Fruit fly (Drosophila melanogaster) whole organism, embryonic: ENCODE data around the gene CG43052.

Experiments used
- Blimp-1 ChIP-seq: fragments of 200-800 bp; sonication (Bioruptor generic); optimal IDR thresholded peaks from 3 replicates; lab custom pipeline; 2018; ENCODE audit warnings: missing biosample characterization, missing genetic modification characterization, mild to moderate bottlenecking, moderate library complexity, missing genetic modification reagents
- CG15514 ChIP-seq: fragments of 200-800 bp; sonication (Bioruptor generic); optimal IDR thresholded peaks from 3 replicates; lab custom pipeline; 2017; ENCODE audit warnings: missing biosample characterization, missing genetic modification characterization, mild to moderate bottlenecking, moderate library complexity, missing genetic modification reagents
- CG6813 ChIP-seq: fragments of 200-800 bp; sonication (Bioruptor generic); optimal IDR thresholded peaks from 2 replicates; lab custom pipeline; 2017; ENCODE audit warnings: missing biosample characterization, missing genetic modification characterization, mild to moderate bottlenecking, moderate library complexity, missing genetic modification reagents
- Hr39 ChIP-seq: fragments of >200 bp; optimal IDR thresholded peaks from 2 replicates; lab custom pipeline; 2017
- fd64A ChIP-seq: fragments of 200-800 bp; sonication (Bioruptor generic); optimal IDR thresholded peaks from 3 replicates; lab custom pipeline; 2018; ENCODE audit warnings: missing biosample characterization, mild to moderate bottlenecking, missing genetic modification characterization
- luna ChIP-seq: fragments of 200-800 bp; sonication (Bioruptor generic); optimal IDR thresholded peaks from 2 replicates; lab custom pipeline; 2016; ENCODE audit warnings: missing biosample characterization, missing genetic modification characterization
- pan ChIP-seq, 4 experiments: fragments of >200 bp in 3 of 4; fragments of 200-800 bp in 1 of 4; sonication (Bioruptor generic) in 1 of 4; optimal IDR thresholded peaks in 3 of 4; IDR thresholded peaks in 1 of 4; 2 replicates each; pipeline versions ENCODE4 v1.3.6 to Lab custom; 2017 to 2022; ENCODE audit warnings: missing biosample characterization in 2 of 4, missing genetic modification characterization in 2 of 4, mixed read lengths in 1 of 4

DNA sequence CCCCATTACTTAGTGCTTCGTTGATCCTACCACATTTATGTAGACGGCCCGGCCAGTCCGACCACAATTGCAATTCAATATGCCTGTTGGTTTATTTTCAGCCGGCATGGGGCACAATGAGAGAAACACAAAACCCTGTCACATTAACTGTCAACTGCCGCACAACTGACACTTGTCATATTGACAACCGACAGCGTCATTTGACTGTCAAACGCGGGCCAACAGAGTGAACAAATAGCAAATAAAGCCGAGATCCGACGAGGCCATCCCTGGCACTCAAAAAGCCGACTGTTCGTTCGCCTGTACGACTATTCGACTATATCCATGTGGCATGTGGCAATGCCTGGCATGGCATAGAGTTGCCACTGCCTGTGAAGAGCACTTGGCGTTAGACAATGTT is 46.1 kb downstream of the CG43052 start:
- TF ChIP-seq luna, result no peak
- no peak for TF ChIP-seq CG15514
- no peak for TF ChIP-seq fd64A
- no peak for TF ChIP-seq pan (optimal IDR thresholded peaks at IDR 0.05; lab: Kevin White, UChicago)
- peak in 1 of 2 experiments; percentile 31 for TF ChIP-seq pan (GFP tag; optimal IDR thresholded peaks at IDR 0.05 in 1 of 2, IDR thresholded peaks at IDR 0.05 in 1 of 2)
- TF ChIP-seq Blimp-1 (GFP tag; lab: Kevin White, UChicago), result no peak
- TF ChIP-seq Hr39 (lab: Kevin White, UChicago), result no peak
- TF ChIP-seq CG6813 (GFP tag; lab: Kevin White, UChicago), result no peak
